Fruit fly (Drosophila melanogaster) whole organism, wandering third instar larva: ENCODE data around the gene CG5808.

ENCODE experiments used
- Abd-B ChIP-seq: fragments of >200 bp; optimal IDR thresholded peaks from 2 replicates; lab custom pipeline; 2017; ENCODE audit warnings: missing biosample characterization, missing genetic modification characterization
- CG32264 ChIP-seq: fragments of 200-800 bp; sonication (Bioruptor generic); optimal IDR thresholded peaks from 2 replicates; lab custom pipeline; 2016; ENCODE audit warnings: missing biosample characterization, missing genetic modification characterization
- CG9705 ChIP-seq: fragments of 200-800 bp; sonication (Bioruptor generic); optimal IDR thresholded peaks from 2 replicates; lab custom pipeline; 2018; ENCODE audit warnings: missing biosample characterization, mild to moderate bottlenecking, missing genetic modification characterization
- CrebA ChIP-seq: fragments of 200-800 bp; sonication (Bioruptor generic); optimal IDR thresholded peaks from 2 replicates; lab custom pipeline; 2016; ENCODE audit warnings: missing biosample characterization, mild to moderate bottlenecking, missing genetic modification characterization, borderline replicate concordance
- HLH106 ChIP-seq: fragments of 200-800 bp; optimal IDR thresholded peaks from 3 replicates; lab custom pipeline; 2019; ENCODE audit warnings: missing biosample characterization, mild to moderate bottlenecking, missing genetic modification characterization, moderate library complexity
- Hnf4 ChIP-seq: fragments of 200-800 bp; sonication (Bioruptor generic); optimal IDR thresholded peaks from 2 replicates; lab custom pipeline; 2016; ENCODE audit warnings: missing biosample characterization, mild to moderate bottlenecking, missing genetic modification characterization
- Jra ChIP-seq: sonication (Bioruptor generic); optimal IDR thresholded peaks from 2 replicates; lab custom pipeline; 2016; ENCODE audit warnings: missing biosample characterization, missing genetic modification characterization
- Mio ChIP-seq: sonication (Bioruptor generic); optimal IDR thresholded peaks from 2 replicates; lab custom pipeline; 2016; ENCODE audit warnings: missing biosample characterization, missing genetic modification characterization
- Myc ChIP-seq: fragments of >200 bp; optimal IDR thresholded peaks from 2 replicates; lab custom pipeline; 2017
- N ChIP-seq: fragments of >200 bp; optimal IDR thresholded peaks from 2 replicates; lab custom pipeline; 2018; ENCODE audit warnings: missing biosample characterization, missing external identifiers, missing genetic modification characterization
- OdsH ChIP-seq: fragments of 200-800 bp; sonication (Bioruptor generic); optimal IDR thresholded peaks from 2 replicates; lab custom pipeline; 2016; ENCODE audit warnings: missing biosample characterization, mild to moderate bottlenecking, missing genetic modification characterization
- Rel ChIP-seq, 2 experiments: fragments of 200-800 bp; sonication (Bioruptor generic) in 1 of 2; optimal IDR thresholded peaks; 2 replicates in 1 of 2; 3 replicates in 1 of 2; lab custom pipeline; 2016 to 2019; ENCODE audit warnings: mild to moderate bottlenecking in 2 of 2, missing biosample characterization in 2 of 2, missing genetic modification characterization in 2 of 2, moderate library complexity in 1 of 2
- Sp1 ChIP-seq: fragments of 200-800 bp; sonication (Bioruptor generic); optimal IDR thresholded peaks from 3 replicates; lab custom pipeline; 2019; ENCODE audit warnings: missing biosample characterization, mild to moderate bottlenecking, missing genetic modification characterization, moderate library complexity
- br ChIP-seq: fragments of 200-800 bp; sonication (Bioruptor generic); optimal IDR thresholded peaks from 2 replicates; lab custom pipeline; 2016; ENCODE audit warnings: missing biosample characterization, missing genetic modification characterization
- brk ChIP-seq: fragments of 200-800 bp; sonication (Bioruptor generic); optimal IDR thresholded peaks from 2 replicates; lab custom pipeline; 2016; ENCODE audit warnings: missing biosample characterization, mild to moderate bottlenecking, missing genetic modification characterization
- dl ChIP-seq, 2 experiments: fragments of 175-275, 200-275 bp in 1 of 2; fragments of 200-275 bp in 1 of 2; sonication (Bioruptor generic); optimal IDR thresholded peaks; lab custom pipeline; 2018; ENCODE audit warnings: mild to moderate bottlenecking in 2 of 2, missing biosample characterization in 2 of 2, missing genetic modification characterization in 2 of 2, moderate library complexity in 2 of 2; ENCODE audit not compliant: partially characterized antibody in 2 of 2, insufficient read depth in 1 of 2
- dmrt93B ChIP-seq: fragments of 200-800 bp; sonication (Bioruptor generic); optimal IDR thresholded peaks from 2 replicates; lab custom pipeline; 2018; ENCODE audit warnings: missing biosample characterization, mild to moderate bottlenecking, missing genetic modification characterization
- dsf ChIP-seq: sonication (Bioruptor generic); optimal IDR thresholded peaks from 2 replicates; lab custom pipeline; 2016; ENCODE audit warnings: missing biosample characterization, missing genetic modification characterization, borderline replicate concordance
- ey ChIP-seq: fragments of 200-800 bp; sonication (Bioruptor generic); optimal IDR thresholded peaks from 2 replicates; lab custom pipeline; 2016; ENCODE audit warnings: missing biosample characterization, missing genetic modification characterization
- foxo ChIP-seq, 2 experiments: fragments of 200-800 bp; sonication (Bioruptor generic); optimal IDR thresholded peaks; 2 replicates in 1 of 2; 3 replicates in 1 of 2; lab custom pipeline; 2016 to 2017; ENCODE audit warnings: missing biosample characterization in 2 of 2, missing genetic modification characterization in 2 of 2
- h ChIP-seq: fragments of 200-800 bp; sonication (Bioruptor generic); optimal IDR thresholded peaks from 3 replicates; lab custom pipeline; 2016; ENCODE audit warnings: missing biosample characterization, mild to moderate bottlenecking, missing genetic modification characterization
- jim ChIP-seq: fragments of 175-275, 200-325 bp; sonication (Bioruptor generic); optimal IDR thresholded peaks from 2 replicates; lab custom pipeline; 2016; ENCODE audit warnings: missing biosample characterization, mild to moderate bottlenecking, missing genetic modification characterization
- lola ChIP-seq: fragments of >200 bp; optimal IDR thresholded peaks from 2 replicates; lab custom pipeline; 2017; ENCODE audit warnings: missing biosample characterization, missing genetic modification characterization
- pan ChIP-seq: fragments of >200 bp; optimal IDR thresholded peaks from 2 replicates; lab custom pipeline; 2017
- psq ChIP-seq: fragments of 200-800 bp; sonication (Bioruptor generic); optimal IDR thresholded peaks from 3 replicates; lab custom pipeline; 2017; ENCODE audit warnings: missing biosample characterization, mild to moderate bottlenecking, missing genetic modification characterization, moderate library complexity
- rgr ChIP-seq: fragments of 200-800 bp; sonication (Bioruptor generic); optimal IDR thresholded peaks from 3 replicates; lab custom pipeline; 2016; ENCODE audit warnings: missing biosample characterization, mild to moderate bottlenecking, missing genetic modification characterization
- sage ChIP-seq: fragments of 200-800 bp; sonication (Bioruptor generic); optimal IDR thresholded peaks from 2 replicates; lab custom pipeline; 2016; ENCODE audit warnings: missing biosample characterization, mild to moderate bottlenecking, missing genetic modification characterization
- sv ChIP-seq: fragments of 200-800 bp; sonication (Bioruptor generic); optimal IDR thresholded peaks from 3 replicates; lab custom pipeline; 2016; ENCODE audit warnings: missing biosample characterization, missing genetic modification characterization
- tai ChIP-seq: sonication (Bioruptor generic); optimal IDR thresholded peaks from 2 replicates; lab custom pipeline; 2016; ENCODE audit warnings: missing biosample characterization, missing genetic modification characterization
- usp ChIP-seq: fragments of >200 bp; optimal IDR thresholded peaks from 2 replicates; lab custom pipeline; 2017; ENCODE audit warnings: missing biosample characterization, missing genetic modification characterization
- woc ChIP-seq: sonication (Bioruptor generic); optimal IDR thresholded peaks from 2 replicates; lab custom pipeline; 2016; ENCODE audit warnings: missing biosample characterization, mild to moderate bottlenecking, missing genetic modification characterization

Gene CG5808

DNA sequence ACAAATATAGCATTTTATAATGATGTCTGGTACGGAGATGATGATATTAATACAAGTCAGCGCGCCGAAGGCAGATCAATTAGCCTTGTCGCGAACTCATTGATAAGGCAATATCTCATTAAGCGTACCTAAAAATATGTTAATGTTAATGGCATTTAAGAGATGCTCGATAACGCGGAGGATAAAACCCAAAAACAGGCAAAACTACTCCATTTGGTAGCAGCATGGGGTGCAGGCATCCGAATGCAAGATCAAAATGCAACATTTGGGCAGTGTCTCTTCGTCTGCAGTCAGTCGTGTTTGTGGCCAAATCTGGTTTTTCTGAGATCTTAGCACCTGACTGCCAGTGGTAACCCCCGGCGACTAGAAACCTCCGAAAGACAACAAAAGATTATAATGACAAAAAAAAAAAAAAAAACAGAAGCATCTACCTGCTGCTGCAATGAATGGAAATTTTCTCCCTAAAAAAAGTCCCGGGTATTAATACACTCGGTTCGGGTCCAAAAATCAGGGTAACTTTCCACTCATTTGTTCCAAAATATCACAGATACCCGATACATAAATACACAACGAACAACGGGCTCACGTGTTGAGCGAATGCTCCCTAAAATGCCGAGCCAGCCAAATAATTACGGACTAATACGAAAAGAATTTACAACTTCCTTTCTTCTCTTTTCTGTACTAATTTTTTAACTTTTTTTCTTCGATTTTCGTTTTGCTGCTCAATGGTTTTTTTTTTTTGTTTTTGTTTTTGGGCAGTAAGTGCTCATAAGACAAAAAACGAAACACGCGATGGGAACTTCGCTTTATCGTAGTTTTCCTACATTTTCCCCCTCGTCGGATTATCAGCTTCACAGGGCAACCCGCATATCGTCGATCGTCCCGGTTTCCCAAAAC, 29.4 kb upstream of the CG5808 start:
- TF ChIP-seq Rel (GFP tag; optimal IDR thresholded peaks at IDR 0.05; lab: Kevin White, UChicago) (no peak), Rel (tag; optimal IDR thresholded peaks at IDR 0.05; lab: Kevin White, UChicago) (peak; percentile 52), Mio (GFP tag; lab: Kevin White, UChicago) (no peak)

DNA sequence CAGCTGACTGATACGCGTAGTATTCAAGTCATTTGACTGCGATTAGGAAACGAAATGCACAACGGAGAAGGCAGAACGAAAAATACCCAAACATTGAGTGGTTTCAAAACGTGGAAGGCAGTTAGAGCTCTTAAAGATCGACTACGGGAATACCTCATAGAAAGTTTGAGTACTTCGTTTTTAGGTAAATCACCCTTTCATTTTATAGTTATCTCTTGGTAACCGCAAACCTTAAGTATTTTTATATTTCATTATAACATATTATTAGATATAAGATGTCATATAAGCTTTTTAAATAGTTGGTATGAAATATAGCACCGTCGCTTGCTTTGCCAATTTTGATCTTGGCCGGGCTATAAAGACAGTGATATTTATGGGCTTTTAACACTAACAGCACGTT, 28.3 kb upstream of the CG5808 start:
- TF ChIP-seq tai (GFP tag; lab: Kevin White, UChicago): no peak
- no peak for TF ChIP-seq psq (GFP tag; lab: Kevin White, UChicago)
- TF ChIP-seq ey (GFP tag; lab: Kevin White, UChicago): no peak
- TF ChIP-seq Mio (GFP tag; lab: Kevin White, UChicago): no peak
- no peak for TF ChIP-seq dl (GFP tag; optimal IDR thresholded peaks at IDR 0.05; lab: Kevin White, UChicago; ENCODE audit: insufficient read depth in 1 of 2, partially characterized antibody in 2 of 2)

DNA sequence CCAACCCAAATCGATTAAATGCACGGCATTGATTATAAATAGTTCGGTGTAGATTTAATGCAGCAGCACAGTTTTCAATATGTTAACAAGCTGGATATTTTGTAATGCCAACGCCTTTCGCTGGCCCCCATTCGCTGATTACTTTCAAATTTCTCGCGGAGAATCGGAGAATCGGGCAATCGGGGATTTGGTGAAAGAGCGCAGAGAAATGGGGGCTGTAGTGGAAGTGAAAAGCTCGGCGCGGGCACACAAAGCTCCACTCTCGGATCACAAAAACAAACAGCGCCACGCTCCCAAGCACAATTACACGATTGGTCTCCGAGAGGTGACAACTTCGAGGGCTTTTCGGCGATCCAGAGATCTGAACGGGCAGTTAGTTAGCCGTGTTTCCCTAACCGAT, 24.8 kb upstream of the CG5808 start, which contains the start of gene Esp:
Esp (plus strand) TSS at position 301 of the 400 bp plus-strand sequence.
- TF ChIP-seq Hnf4 (GFP tag; lab: Kevin White, UChicago): no peak
- TF ChIP-seq CrebA (GFP tag; lab: Kevin White, UChicago): no peak
- no peak for TF ChIP-seq Abd-B (GFP tag; lab: Kevin White, UChicago)
- no peak for TF ChIP-seq CG32264 (GFP tag; lab: Kevin White, UChicago)
- no peak for TF ChIP-seq Mio (GFP tag; lab: Kevin White, UChicago)
- no peak for TF ChIP-seq jim (GFP tag; lab: Kevin White, UChicago)
- TF ChIP-seq foxo (GFP tag; optimal IDR thresholded peaks at IDR 0.05; lab: Kevin White, UChicago): no peak
- TF ChIP-seq ey (GFP tag; lab: Kevin White, UChicago): no peak
- no peak for TF ChIP-seq pan (lab: Kevin White, UChicago)
- no peak for TF ChIP-seq tai (GFP tag; lab: Kevin White, UChicago)
- TF ChIP-seq brk: no peak
- TF ChIP-seq Jra (GFP tag; lab: Kevin White, UChicago): no peak
- TF ChIP-seq sv (GFP tag; lab: Kevin White, UChicago): no peak
- TF ChIP-seq usp: no peak
- TF ChIP-seq Sp1: no peak
- TF ChIP-seq lola: no peak
- TF ChIP-seq br (GFP tag; lab: Kevin White, UChicago): no peak
- TF ChIP-seq h (GFP tag; lab: Kevin White, UChicago): no peak

DNA sequence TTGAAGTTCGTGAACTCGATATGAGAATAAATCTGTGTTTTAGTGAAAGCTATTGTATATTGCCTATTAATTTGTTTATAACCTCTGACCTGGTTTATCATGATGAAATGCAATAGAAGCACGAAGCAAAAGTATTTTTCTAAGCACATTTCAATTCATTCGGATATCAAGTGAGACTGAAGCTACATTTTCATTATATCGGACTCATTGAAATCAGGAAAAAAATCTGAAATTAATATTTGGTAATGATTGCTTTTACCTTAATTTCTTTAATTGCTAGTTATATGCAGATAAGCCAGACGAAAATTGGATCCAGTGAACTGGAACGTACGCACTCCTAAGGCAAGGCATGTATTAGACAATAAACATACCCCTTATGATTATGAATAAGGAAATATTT, 24.3 kb upstream of the CG5808 start, which contains the start of gene CG33658:
CG33658 (minus strand) TSS at position 101 of the 400 bp plus-strand sequence.
- TF ChIP-seq pan (lab: Kevin White, UChicago) (no peak), Hnf4 (GFP tag; lab: Kevin White, UChicago) (no peak), CrebA (GFP tag; lab: Kevin White, UChicago) (no peak), N (no peak), Mio (GFP tag; lab: Kevin White, UChicago) (no peak), dsf (GFP tag; lab: Kevin White, UChicago) (no peak), Abd-B (GFP tag; lab: Kevin White, UChicago) (no peak), CG32264 (GFP tag; lab: Kevin White, UChicago) (no peak), HLH106 (tag; lab: Kevin White, UChicago) (no peak), usp (no peak)

DNA sequence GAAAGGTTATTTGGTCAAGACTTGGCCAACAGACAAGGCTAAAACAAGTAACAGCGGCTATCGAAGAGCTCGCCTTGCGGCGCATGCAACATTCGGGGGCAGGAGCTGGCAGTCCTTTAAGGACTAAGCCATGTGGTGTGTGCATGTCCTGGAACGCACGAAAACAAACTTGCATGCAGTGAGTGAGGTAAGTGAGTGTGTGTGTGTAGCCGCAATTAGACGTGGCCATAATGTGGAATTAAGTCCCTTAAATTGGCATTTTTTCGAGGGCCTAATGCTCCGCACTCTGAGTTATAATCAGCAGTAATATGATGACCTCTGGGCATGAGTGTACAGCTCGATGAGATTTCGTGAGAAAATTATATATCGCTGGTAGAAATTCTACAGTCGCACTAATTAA, 16.8 kb upstream of the CG5808 start, which contains the start of gene sosie:
sosie (plus strand) TSS at position 301 of the 400 bp plus-strand sequence.
- TF ChIP-seq dmrt93B (GFP tag; lab: Kevin White, UChicago): no peak

DNA sequence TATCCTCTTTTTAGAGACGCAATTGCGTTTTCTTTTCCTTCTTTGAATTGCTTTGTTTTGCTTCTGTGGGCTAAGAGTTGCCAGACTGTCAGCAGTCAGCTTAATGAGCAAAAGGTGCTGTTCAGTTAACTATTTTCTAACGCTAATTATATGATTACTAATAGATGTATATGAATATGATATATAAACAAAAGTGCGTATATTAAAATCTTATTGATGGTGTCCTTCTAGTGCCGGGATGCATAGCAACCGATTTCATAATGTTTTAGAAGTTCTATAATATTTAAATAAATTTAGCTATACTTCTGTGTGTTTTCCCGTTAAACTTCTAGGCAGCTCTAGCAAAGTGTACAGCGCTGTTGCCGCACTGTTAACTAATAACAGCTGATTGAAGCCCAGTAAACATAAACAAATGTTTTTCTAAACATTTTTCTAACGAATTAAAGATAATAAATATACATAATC, 13.1 kb upstream of the CG5808 start, which contains the start of the genes Kaz and CG43273:
Kaz (minus strand) TSS at position 73 of the 465 bp plus-strand sequence.
CG43273 (plus strand) TSS at position 415 of the 465 bp plus-strand sequence.
- peak; percentile 42 for TF ChIP-seq ey (GFP tag; lab: Kevin White, UChicago)
- peak; percentile 49 for TF ChIP-seq OdsH (GFP tag; lab: Kevin White, UChicago)
- TF ChIP-seq rgr (GFP tag; lab: Kevin White, UChicago): no peak
- TF ChIP-seq HLH106 (tag; lab: Kevin White, UChicago): peak; percentile 81
- peak; percentile 78 for TF ChIP-seq woc (GFP tag; lab: Kevin White, UChicago)
- no peak for TF ChIP-seq brk
- TF ChIP-seq CG9705 (GFP tag; lab: Kevin White, UChicago): peak; percentile 64
- peak; percentile 68 for TF ChIP-seq sage (GFP tag; lab: Kevin White, UChicago)
- TF ChIP-seq Rel (GFP tag; optimal IDR thresholded peaks at IDR 0.05; lab: Kevin White, UChicago): no peak
- no peak for TF ChIP-seq Rel (tag; optimal IDR thresholded peaks at IDR 0.05; lab: Kevin White, UChicago)
- peak in 1 of 2 experiments; percentile 68 for TF ChIP-seq foxo (GFP tag; optimal IDR thresholded peaks at IDR 0.05; lab: Kevin White, UChicago)
- peak; percentile 75 for TF ChIP-seq psq (GFP tag; lab: Kevin White, UChicago)
- TF ChIP-seq sv (GFP tag; lab: Kevin White, UChicago): peak; percentile 15
- peak; percentile 99 for TF ChIP-seq Myc
